Worm (Caenorhabditis elegans): Measurements from ENCODE around the gene T07C4.12.

DNA sequence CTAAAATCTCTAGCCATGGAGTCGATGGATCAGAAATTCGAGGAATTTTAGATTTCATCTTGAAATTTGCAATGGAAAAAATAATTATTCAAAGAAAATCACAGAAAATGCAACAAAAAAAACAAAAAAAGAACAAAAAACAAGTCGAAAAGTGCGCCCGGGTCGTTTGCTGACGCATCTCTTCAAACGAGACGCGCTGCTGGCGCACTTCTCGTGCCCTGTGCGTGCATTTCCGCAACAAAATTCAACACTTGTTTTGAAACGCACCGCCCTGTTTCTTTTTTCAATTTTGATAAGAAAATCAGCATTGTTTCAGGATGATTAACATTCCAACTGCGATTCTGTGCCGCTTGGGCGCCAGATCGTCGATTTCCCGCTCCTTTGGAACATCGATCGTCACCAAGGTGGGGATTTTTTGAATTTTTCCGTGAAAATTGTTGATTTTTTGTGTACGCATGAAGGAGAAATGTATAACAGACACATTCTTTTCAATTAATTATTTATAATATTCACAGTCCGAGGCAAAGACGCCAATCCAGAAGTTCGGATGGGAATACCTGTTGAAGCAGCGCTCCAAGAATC, 1.6 kb upstream of the T07C4.12 start, which contains the start of the genes jmjd-4 and mev-1:
- peak in 2 of 6 experiments; percentile 73 to 76 for TF ChIP-seq elt-3 (tag; optimal IDR thresholded peaks at IDR 0.05)
- TF ChIP-seq skn-1 (tag; optimal IDR thresholded peaks at IDR 0.05) = peak; percentile 86
- TF ChIP-seq snpc-4 (tag; optimal IDR thresholded peaks at IDR 0.05) = peak; percentile 82
